Fruit fly (Drosophila melanogaster) whole organism, embryonic: ENCODE results near the gene Vps2.

Source experiments
- Adf1 ChIP-seq: fragments of 200-800 bp; sonication (Bioruptor generic); IDR thresholded peaks from 2 replicates; pipeline ENCODE4 v1.3.6; 2022; ENCODE audit warnings: missing biosample characterization, missing genetic modification characterization
- CG11723 ChIP-seq: fragments of 200-800 bp; sonication (Bioruptor generic); optimal IDR thresholded peaks from 2 replicates; lab custom pipeline; 2017; ENCODE audit warnings: missing biosample characterization, mild to moderate bottlenecking, missing genetic modification characterization
- CG17186 ChIP-seq: fragments of 200-800 bp; sonication (Bioruptor generic); optimal IDR thresholded peaks from 3 replicates; lab custom pipeline; 2017; ENCODE audit warnings: missing biosample characterization, missing genetic modification reagents, missing genetic modification characterization
- CG17802 ChIP-seq: fragments of 200-800 bp; sonication (Bioruptor generic); optimal IDR thresholded peaks from 2 replicates; lab custom pipeline; 2018; ENCODE audit warnings: missing biosample characterization, mild to moderate bottlenecking, missing genetic modification characterization, moderate library complexity
- CG17829 ChIP-seq: fragments of 200-800 bp; optimal IDR thresholded peaks from 2 replicates; lab custom pipeline; 2019; ENCODE audit warnings: missing biosample characterization, mild to moderate bottlenecking, missing genetic modification characterization, moderate library complexity
- CG1792 ChIP-seq: fragments of 200-800 bp; sonication (Bioruptor generic); optimal IDR thresholded peaks from 2 replicates; lab custom pipeline; 2016; ENCODE audit warnings: missing biosample characterization, missing genetic modification characterization
- CG2712 ChIP-seq: fragments of 200-800 bp; optimal IDR thresholded peaks from 3 replicates; lab custom pipeline; 2019; ENCODE audit warnings: missing biosample characterization, mild to moderate bottlenecking, missing genetic modification characterization, moderate library complexity
- CG33213 ChIP-seq: fragments of 200-800 bp; sonication (Bioruptor generic); optimal IDR thresholded peaks from 3 replicates; lab custom pipeline; 2016; ENCODE audit warnings: missing biosample characterization, missing genetic modification characterization
- CG4360 ChIP-seq: fragments of 200-800 bp; sonication (Bioruptor generic); IDR thresholded peaks from 2 replicates; pipeline ENCODE4 v1.3.6; 2022; ENCODE audit warnings: missing biosample characterization, missing genetic modification characterization
- CG5180 ChIP-seq: fragments of 200-800 bp; sonication (Bioruptor generic); optimal IDR thresholded peaks from 3 replicates; lab custom pipeline; 2017; ENCODE audit warnings: missing biosample characterization, missing genetic modification characterization, mild to moderate bottlenecking, moderate library complexity, missing genetic modification reagents
- CG6683 ChIP-seq: fragments of 200-800 bp; sonication (Bioruptor generic); optimal IDR thresholded peaks from 2 replicates; lab custom pipeline; 2017; ENCODE audit warnings: missing biosample characterization, mild to moderate bottlenecking, missing genetic modification characterization, missing genetic modification reagents
- CG8944 ChIP-seq: fragments of 200-800 bp; sonication (Bioruptor generic); optimal IDR thresholded peaks from 3 replicates; lab custom pipeline; 2016; ENCODE audit warnings: missing biosample characterization, missing genetic modification characterization
- CG9215 ChIP-seq: fragments of 200-800 bp; sonication (Bioruptor generic); IDR thresholded peaks from 2 replicates; pipeline ENCODE4 v1.3.6; 2022; ENCODE audit warnings: missing biosample characterization, missing genetic modification characterization
- CG9437 ChIP-seq: fragments of 200-800 bp; sonication (Bioruptor generic); optimal IDR thresholded peaks from 2 replicates; lab custom pipeline; 2018; ENCODE audit warnings: missing biosample characterization, mild to moderate bottlenecking, missing genetic modification characterization
- CG9609 ChIP-seq: fragments of 200-800 bp; sonication (Bioruptor generic); optimal IDR thresholded peaks from 3 replicates; lab custom pipeline; 2016; ENCODE audit warnings: missing biosample characterization, missing genetic modification characterization
- Chrac-16 ChIP-seq: fragments of 200-800 bp; sonication (Bioruptor generic); optimal IDR thresholded peaks from 3 replicates; lab custom pipeline; 2016; ENCODE audit warnings: missing biosample characterization, missing genetic modification characterization
- D ChIP-seq, 2 experiments: fragments of 200-800 bp in 1 of 2; fragments of >200 bp in 1 of 2; sonication (Bioruptor generic) in 1 of 2; optimal IDR thresholded peaks; 2 replicates in 1 of 2; 3 replicates in 1 of 2; lab custom pipeline; 2017; ENCODE audit warnings: mild to moderate bottlenecking in 1 of 2, missing biosample characterization in 1 of 2, missing genetic modification characterization in 1 of 2, missing genetic modification reagents in 1 of 2
- Dip3 ChIP-seq: fragments of 200-800 bp; sonication (Bioruptor generic); optimal IDR thresholded peaks from 3 replicates; lab custom pipeline; 2016; ENCODE audit warnings: missing biosample characterization, missing genetic modification characterization
- Doc3 ChIP-seq: fragments of 200-800 bp; sonication (Bioruptor generic); IDR thresholded peaks from 3 replicates; pipeline ENCODE4 v1.3.6; 2022; ENCODE audit warnings: missing biosample characterization, missing genetic modification characterization; ENCODE audit not compliant: partially characterized antibody
- GATAe ChIP-seq: fragments of 200-800 bp; sonication (Bioruptor generic); conservative IDR thresholded peaks from 2 replicates; pipeline ENCODE4 v1.3.6; 2022; ENCODE audit warnings: missing biosample characterization, missing genetic modification characterization
- HHEX ChIP-seq: fragments of 200-800 bp; sonication (Bioruptor generic); optimal IDR thresholded peaks from 3 replicates; lab custom pipeline; 2017; ENCODE audit warnings: missing biosample characterization, mild to moderate bottlenecking, missing genetic modification characterization, missing genetic modification reagents
- HmgD ChIP-seq: fragments of 200-800 bp; sonication (Bioruptor generic); optimal IDR thresholded peaks from 3 replicates; lab custom pipeline; 2016; ENCODE audit warnings: missing biosample characterization, missing genetic modification characterization
- HmgZ ChIP-seq: fragments of 200-800 bp; sonication (Bioruptor generic); optimal IDR thresholded peaks from 2 replicates; lab custom pipeline; 2018; ENCODE audit warnings: missing biosample characterization, mild to moderate bottlenecking, missing genetic modification characterization
- Hmx ChIP-seq: fragments of 200-800 bp; sonication (Bioruptor generic); optimal IDR thresholded peaks from 2 replicates; lab custom pipeline; 2016; ENCODE audit warnings: missing biosample characterization, missing genetic modification characterization
- Hr78 ChIP-seq, 2 experiments: fragments of 200-800 bp in 1 of 2; fragments of >200 bp in 1 of 2; sonication (Bioruptor generic) in 1 of 2; optimal IDR thresholded peaks; 2 replicates each; lab custom pipeline; 2017 to 2019; ENCODE audit warnings: missing biosample characterization in 2 of 2, missing genetic modification characterization in 2 of 2, mild to moderate bottlenecking in 1 of 2, moderate library complexity in 1 of 2
- Meics ChIP-seq: fragments of 200-800 bp; sonication (Bioruptor generic); optimal IDR thresholded peaks from 2 replicates; lab custom pipeline; 2017; ENCODE audit warnings: missing biosample characterization, mild to moderate bottlenecking, missing genetic modification characterization
- Oli ChIP-seq: fragments of 200-800 bp; sonication (Bioruptor generic); optimal IDR thresholded peaks from 2 replicates; lab custom pipeline; 2018; ENCODE audit warnings: missing biosample characterization, mild to moderate bottlenecking, missing genetic modification characterization, moderate library complexity
- Ravus ChIP-seq: fragments of 200-800 bp; sonication (Bioruptor generic); IDR thresholded peaks from 2 replicates; pipeline ENCODE4 v1.3.6; 2022; ENCODE audit warnings: missing biosample characterization, missing genetic modification characterization
- Scr ChIP-seq: fragments of 200-800 bp; sonication (Bioruptor generic); IDR thresholded peaks from 2 replicates; pipeline ENCODE4 v1.3.6; 2022; ENCODE audit warnings: missing biosample characterization, missing genetic modification characterization; ENCODE audit not compliant: partially characterized antibody
- TFAM ChIP-seq: fragments of 200-800 bp; sonication (Bioruptor generic); optimal IDR thresholded peaks from 2 replicates; lab custom pipeline; 2017; ENCODE audit warnings: missing biosample characterization, missing genetic modification characterization, inconsistent platforms
- ab ChIP-seq: fragments of 200-800 bp; sonication (Bioruptor generic); optimal IDR thresholded peaks from 2 replicates; lab custom pipeline; 2016; ENCODE audit warnings: missing biosample characterization, missing genetic modification characterization
- ara ChIP-seq: fragments of 200-800 bp; sonication (Bioruptor generic); IDR thresholded peaks from 2 replicates; pipeline ENCODE4 v1.3.6; 2022; ENCODE audit warnings: missing biosample characterization, missing genetic modification characterization
- ase ChIP-seq: fragments of 200-800 bp; sonication (Bioruptor generic); IDR thresholded peaks from 3 replicates; pipeline ENCODE4 v1.3.6; 2022; ENCODE audit warnings: missing biosample characterization, missing genetic modification characterization
- ato ChIP-seq: fragments of 200-800 bp; sonication (Bioruptor generic); IDR thresholded peaks from 2 replicates; pipeline ENCODE4 v1.3.6; 2022; ENCODE audit warnings: missing biosample characterization, missing genetic modification characterization; ENCODE audit not compliant: partially characterized antibody
- az2 ChIP-seq: fragments of 200-800 bp; sonication (Bioruptor generic); optimal IDR thresholded peaks from 3 replicates; lab custom pipeline; 2016; ENCODE audit warnings: missing biosample characterization, missing genetic modification characterization
- cato ChIP-seq: fragments of 200-800 bp; sonication (Bioruptor generic); optimal IDR thresholded peaks from 2 replicates; lab custom pipeline; 2016; ENCODE audit warnings: missing biosample characterization, missing genetic modification characterization, borderline replicate concordance
- corto ChIP-seq: fragments of 200-800 bp; sonication (Bioruptor generic); optimal IDR thresholded peaks from 2 replicates; lab custom pipeline; 2016; ENCODE audit warnings: missing biosample characterization, mild to moderate bottlenecking, missing genetic modification characterization, moderate library complexity
- dmrt99B ChIP-seq: fragments of 200-800 bp; sonication (Bioruptor generic); optimal IDR thresholded peaks from 2 replicates; lab custom pipeline; 2018; ENCODE audit warnings: missing biosample characterization, mild to moderate bottlenecking, missing genetic modification characterization, moderate library complexity
- eve ChIP-seq, 2 experiments: fragments of >200 bp; optimal IDR thresholded peaks; 2 replicates each; lab custom pipeline; 2017; ENCODE audit warnings: missing biosample characterization in 2 of 2, missing genetic modification characterization in 2 of 2
- gce ChIP-seq: fragments of 200-800 bp; sonication (Bioruptor generic); IDR thresholded peaks from 3 replicates; pipeline ENCODE4 v1.3.6; 2022; ENCODE audit warnings: missing biosample characterization, missing genetic modification characterization
- h ChIP-seq: fragments of >200 bp; optimal IDR thresholded peaks from 2 replicates; lab custom pipeline; 2017
- her ChIP-seq: fragments of 200-800 bp; sonication (Bioruptor generic); optimal IDR thresholded peaks from 2 replicates; lab custom pipeline; 2016; ENCODE audit warnings: missing biosample characterization, missing genetic modification characterization
- lov ChIP-seq, 2 experiments: fragments of 200-800 bp in 1 of 2; fragments of >200 bp in 1 of 2; sonication (Bioruptor generic) in 1 of 2; IDR thresholded peaks in 1 of 2; optimal IDR thresholded peaks in 1 of 2; 2 replicates in 1 of 2; 3 replicates in 1 of 2; pipeline versions ENCODE4 v1.3.6 to Lab custom; 2017 to 2022; ENCODE audit warnings: missing biosample characterization in 1 of 2, missing genetic modification characterization in 1 of 2
- maf-S ChIP-seq: fragments of 200-800 bp; sonication (Bioruptor generic); optimal IDR thresholded peaks from 2 replicates; lab custom pipeline; 2016; ENCODE audit warnings: missing biosample characterization, missing genetic modification characterization
- mam ChIP-seq: fragments of 200-800 bp; sonication (Bioruptor generic); optimal IDR thresholded peaks from 3 replicates; lab custom pipeline; 2016; ENCODE audit warnings: missing biosample characterization, missing genetic modification characterization
- p53 ChIP-seq: fragments of 200-800 bp; sonication (Bioruptor generic); optimal IDR thresholded peaks from 2 replicates; lab custom pipeline; 2016; ENCODE audit warnings: missing biosample characterization, missing genetic modification characterization
- sqz ChIP-seq: fragments of 200-800 bp; sonication (Bioruptor generic); optimal IDR thresholded peaks from 3 replicates; lab custom pipeline; 2018; ENCODE audit warnings: missing biosample characterization, mild to moderate bottlenecking, missing genetic modification characterization
- vfl ChIP-seq: fragments of 200-800 bp; sonication (Bioruptor generic); optimal IDR thresholded peaks from 2 replicates; lab custom pipeline; 2016; ENCODE audit warnings: missing biosample characterization, missing genetic modification characterization
- zfh1 ChIP-seq: fragments of 200-800 bp; sonication (Bioruptor generic); IDR thresholded peaks from 3 replicates; pipeline ENCODE4 v1.3.6; 2022; ENCODE audit warnings: missing biosample characterization, missing genetic modification characterization

The Vps2 gene

dm6 chr3R:26098502-26099210, 46.0 kb downstream of the Vps2 start, which contains the start of gene dysf (continued):
- no peak for TF ChIP-seq CG11723 (GFP tag; lab: Kevin White, UChicago)
- TF ChIP-seq maf-S (GFP tag; lab: Kevin White, UChicago), result no peak
- peak; percentile 77 for TF ChIP-seq Meics
- no peak for TF ChIP-seq CG17186 (GFP tag; lab: Kevin White, UChicago)
- TF ChIP-seq Chrac-16 (GFP tag; lab: Kevin White, UChicago), result peak; percentile 30
- no peak for TF ChIP-seq h (lab: Kevin White, UChicago)
- no peak; the same call in 1 of the 2 replicates for TF ChIP-seq CG9215 (GFP tag; lab: Robert Waterston, UW)
- TF ChIP-seq CG9609 (GFP tag; lab: Kevin White, UChicago), result no peak
- TF ChIP-seq Dip3, result no peak
- peak; percentile 76 for TF ChIP-seq Oli
- TF ChIP-seq ab (GFP tag; lab: Kevin White, UChicago), result no peak
- TF ChIP-seq dmrt99B (tag; lab: Kevin White, UChicago), result peak; percentile 79
- TF ChIP-seq HmgZ (tag; lab: Kevin White, UChicago), result no peak
- peak; percentile 40; the same call in 1 of the 2 replicates for TF ChIP-seq ara (GFP tag; lab: Robert Waterston, UW)
- no peak for TF ChIP-seq TFAM (GFP tag; lab: Kevin White, UChicago)
- TF ChIP-seq zfh1 (GFP tag; lab: Robert Waterston, UW), result no peak
- TF ChIP-seq Ravus (GFP tag; lab: Robert Waterston, UW), result no peak
- TF ChIP-seq CG17802 (tag; lab: Kevin White, UChicago), result no peak
- no peak for TF ChIP-seq Doc3 (GFP tag; lab: Robert Waterston, UW)
- TF ChIP-seq CG4360 (GFP tag; lab: Robert Waterston, UW), result no peak
- TF ChIP-seq CG9437 (GFP tag; lab: Kevin White, UChicago), result peak; percentile 75
- no peak for TF ChIP-seq sqz (GFP tag; lab: Kevin White, UChicago)
- no peak for TF ChIP-seq mam (GFP tag; lab: Kevin White, UChicago)
- TF ChIP-seq Scr (GFP tag; lab: Robert Waterston, UW), result no peak
- TF ChIP-seq vfl, result no peak
- no peak for TF ChIP-seq Adf1
- TF ChIP-seq corto (GFP tag; lab: Kevin White, UChicago), result no peak
- TF ChIP-seq az2 (GFP tag; lab: Kevin White, UChicago), result peak; percentile 38
- TF ChIP-seq ato (GFP tag; lab: Robert Waterston, UW), result no peak
- TF ChIP-seq CG5180, result no peak
- TF ChIP-seq CG17829 (tag; lab: Kevin White, UChicago), result peak; percentile 85
- TF ChIP-seq D (optimal IDR thresholded peaks at IDR 0.05; lab: Kevin White, UChicago), result no peak
- TF ChIP-seq D (GFP tag; optimal IDR thresholded peaks at IDR 0.05; lab: Kevin White, UChicago), result peak; percentile 56
- peak; percentile 91 for TF ChIP-seq CG2712 (tag; lab: Kevin White, UChicago)
- no peak for TF ChIP-seq her (GFP tag; lab: Kevin White, UChicago)
- peak; percentile 54 for TF ChIP-seq HHEX (GFP tag; lab: Kevin White, UChicago)
- TF ChIP-seq CG1792 (GFP tag; lab: Kevin White, UChicago), result no peak
- no peak for TF ChIP-seq lov (optimal IDR thresholded peaks at IDR 0.05; lab: Kevin White, UChicago)
- TF ChIP-seq lov (GFP tag; IDR thresholded peaks at IDR 0.05; lab: Robert Waterston, UW), result no peak
- TF ChIP-seq CG6683, result no peak
- no peak for TF ChIP-seq GATAe (GFP tag; lab: Robert Waterston, UW)
- TF ChIP-seq p53 (GFP tag; lab: Kevin White, UChicago), result no peak
- no peak for TF ChIP-seq eve (GFP tag; optimal IDR thresholded peaks at IDR 0.05; lab: Kevin White, UChicago)
- no peak for TF ChIP-seq gce (GFP tag; lab: Robert Waterston, UW)
- peak; percentile 13 for TF ChIP-seq cato (GFP tag; lab: Kevin White, UChicago)
- TF ChIP-seq ase (GFP tag; lab: Robert Waterston, UW), result peak; percentile 28; the same call in 1 of the 3 replicates
- no peak for TF ChIP-seq Hmx (GFP tag; lab: Kevin White, UChicago)
- TF ChIP-seq CG8944 (GFP tag; lab: Kevin White, UChicago), result no peak
- no peak for TF ChIP-seq HmgD (GFP tag; lab: Kevin White, UChicago)
- no peak for TF ChIP-seq CG33213 (GFP tag; lab: Kevin White, UChicago)
- peak in 1 of 2 experiments; percentile 32 for TF ChIP-seq Hr78 (GFP tag; optimal IDR thresholded peaks at IDR 0.05; lab: Kevin White, UChicago)
